Fruit fly (Drosophila melanogaster) whole organism, prepupa: ENCODE data around the gene Obp83g.

Experiments
- CG16779 ChIP-seq: fragments of 200-800 bp; sonication (Bioruptor generic); optimal IDR thresholded peaks from 3 replicates; lab custom pipeline; 2017; ENCODE audit warnings: missing biosample characterization, mild to moderate bottlenecking, missing genetic modification characterization
- Lpt ChIP-seq: fragments of 200-800 bp; sonication (Bioruptor generic); optimal IDR thresholded peaks from 3 replicates; lab custom pipeline; 2016; ENCODE audit warnings: missing biosample characterization, missing genetic modification characterization
- Sox15 ChIP-seq: fragments of 200-800 bp; sonication (Bioruptor generic); optimal IDR thresholded peaks from 3 replicates; lab custom pipeline; 2016; ENCODE audit warnings: missing biosample characterization, missing genetic modification characterization

- TF ChIP-seq Lpt (GFP tag; lab: Kevin White, UChicago) (no peak), Sox15 (GFP tag; lab: Kevin White, UChicago) (no peak), CG16779 (tag; lab: Kevin White, UChicago) (no peak)
These were observed 37.0 kb upstream of the Obp83g start for dm6 chr3R:6149130-6149529.
